Fruit fly (Drosophila melanogaster) ovary, adult (tissue): ENCODE measurements around the gene Inx5.

Experiments
- CG17801 ChIP-seq: fragments of 200-800 bp; optimal IDR thresholded peaks from 2 replicates; lab custom pipeline; 2019; ENCODE audit warnings: missing biosample characterization, mild to moderate bottlenecking, missing genetic modification characterization, moderate library complexity; ENCODE audit not compliant: partially characterized antibody

Inx5 gene

DNA sequence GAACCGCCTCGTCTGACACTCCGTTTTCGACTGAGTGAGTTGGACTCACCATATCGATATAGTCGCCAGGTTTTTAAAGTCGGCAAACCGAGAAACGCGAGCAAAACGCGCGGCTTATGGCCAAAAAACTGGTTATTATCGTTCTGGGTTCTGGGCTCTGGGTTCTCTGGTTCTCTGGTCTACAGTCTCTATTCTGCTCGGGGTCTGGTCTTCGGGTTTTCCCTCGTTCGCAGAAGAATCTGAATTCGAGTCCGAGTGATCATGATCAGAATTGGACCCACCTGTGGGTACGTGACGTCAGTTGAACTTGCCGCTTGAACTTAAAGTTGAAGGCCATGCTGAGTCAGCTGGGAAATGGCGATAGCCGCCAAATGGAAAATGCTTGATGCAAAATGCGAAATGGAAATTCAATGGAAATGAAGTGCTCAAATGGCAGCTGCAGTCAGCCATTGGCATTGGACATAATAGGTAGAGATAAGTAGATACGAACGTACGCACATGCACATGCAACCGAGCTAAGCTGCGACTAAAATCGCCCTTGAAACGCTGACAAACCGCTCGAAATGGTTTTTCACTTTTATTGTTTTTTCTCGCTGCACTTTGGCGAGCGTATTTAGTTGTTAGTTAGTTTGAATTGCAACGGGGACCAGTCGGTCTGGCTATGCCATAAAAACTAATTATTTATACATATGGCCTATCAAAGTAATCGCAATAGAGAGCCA, 4.3 kb upstream of the Inx5 start, which contains the start of gene CG33939:
CG33939 (minus strand) TSS at position 51 of the 722 bp plus-strand sequence.
- no peak for TF ChIP-seq CG17801 (GFP tag; lab: Kevin White, UChicago)

- no peak for TF ChIP-seq CG17801 (GFP tag; lab: Kevin White, UChicago)
Measured at dm6 chrX:19174092-19174491, 3.4 kb upstream of the Inx5 start.

- TF ChIP-seq CG17801 (GFP tag; lab: Kevin White, UChicago) = no peak
Measured at dm6 chrX:19172955-19173354, 2.3 kb upstream of the Inx5 start.

dm6 chrX:19171926-19172325, 1.2 kb upstream of the Inx5 start:
- no peak for TF ChIP-seq CG17801 (GFP tag; lab: Kevin White, UChicago)

DNA sequence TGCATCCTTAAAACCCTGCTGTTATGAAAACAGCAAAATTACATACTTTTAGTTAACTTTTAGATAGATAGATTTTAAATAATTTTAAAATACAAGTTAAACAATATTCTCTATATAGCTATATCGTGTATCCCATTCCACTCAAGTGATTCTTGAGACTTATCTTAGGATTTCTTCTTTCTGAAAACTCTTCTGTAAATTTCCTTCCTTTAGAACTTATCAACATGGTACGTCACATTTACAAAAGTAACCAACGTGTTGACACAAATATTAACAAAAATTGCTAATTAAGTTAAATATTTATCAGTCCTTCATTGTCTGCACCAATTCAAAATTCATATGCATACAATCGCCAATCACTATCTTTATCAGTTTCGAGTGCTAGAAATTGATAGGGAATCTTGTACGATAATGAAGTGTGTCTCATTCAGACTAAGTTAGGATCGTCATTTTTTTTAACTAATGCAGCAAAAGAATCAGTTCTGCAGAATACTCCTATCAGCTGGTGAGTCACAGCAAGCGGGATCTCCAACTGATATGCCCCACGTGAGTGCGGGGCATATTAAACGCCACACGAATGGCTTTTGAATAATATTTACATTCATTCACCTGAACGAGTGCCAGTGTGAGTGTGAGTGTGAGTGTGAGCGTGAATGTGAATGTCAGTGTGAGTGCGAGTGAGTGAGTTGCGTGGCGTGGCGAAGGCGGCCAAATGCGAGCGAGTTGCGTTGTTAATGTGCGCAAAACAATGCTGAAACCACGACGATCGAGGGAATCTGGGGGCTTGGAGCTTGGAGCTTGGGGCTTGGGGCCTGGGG, 2.9 kb downstream of the Inx5 start:
- TF ChIP-seq CG17801 (GFP tag; lab: Kevin White, UChicago) = no peak

DNA sequence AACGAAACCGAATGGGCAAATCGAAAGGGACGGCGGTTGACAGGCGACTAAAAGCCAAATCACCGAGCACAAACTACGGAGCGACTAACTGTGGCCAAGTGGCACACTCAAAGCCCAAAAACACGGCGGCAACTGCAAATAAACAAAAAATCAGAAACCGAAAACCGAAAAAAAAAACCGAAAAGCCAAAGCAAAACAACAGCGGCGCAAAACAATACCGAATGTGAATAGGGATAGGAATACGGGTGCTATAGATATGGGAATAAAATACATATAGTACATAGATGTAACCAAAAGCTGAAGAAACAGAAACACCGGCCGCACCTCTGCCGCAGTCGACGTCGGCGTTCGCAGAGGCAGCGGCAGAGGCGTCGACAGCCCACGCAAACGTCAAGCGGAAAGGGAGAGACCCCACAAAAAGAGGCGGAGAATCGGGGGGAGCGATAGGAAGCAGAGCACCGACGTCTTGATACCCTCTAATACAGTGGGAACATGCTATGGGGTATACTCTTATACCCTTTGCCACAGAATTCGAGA, 3.6 kb downstream of the Inx5 start, which contains the start of gene RhoGAP18B:
RhoGAP18B (minus strand) TSS at position 51 of the 537 bp plus-strand sequence.
- TF ChIP-seq CG17801 (GFP tag; lab: Kevin White, UChicago) = no peak

- TF ChIP-seq CG17801 (GFP tag; lab: Kevin White, UChicago) = peak; percentile 16
Measured at dm6 chrX:19166152-19166935, 4.3 kb downstream of the Inx5 start.

dm6 chrX:19165144-19166011, 5.3 kb downstream of the Inx5 start:
- peak; percentile 98 for TF ChIP-seq CG17801 (GFP tag; lab: Kevin White, UChicago)

DNA sequence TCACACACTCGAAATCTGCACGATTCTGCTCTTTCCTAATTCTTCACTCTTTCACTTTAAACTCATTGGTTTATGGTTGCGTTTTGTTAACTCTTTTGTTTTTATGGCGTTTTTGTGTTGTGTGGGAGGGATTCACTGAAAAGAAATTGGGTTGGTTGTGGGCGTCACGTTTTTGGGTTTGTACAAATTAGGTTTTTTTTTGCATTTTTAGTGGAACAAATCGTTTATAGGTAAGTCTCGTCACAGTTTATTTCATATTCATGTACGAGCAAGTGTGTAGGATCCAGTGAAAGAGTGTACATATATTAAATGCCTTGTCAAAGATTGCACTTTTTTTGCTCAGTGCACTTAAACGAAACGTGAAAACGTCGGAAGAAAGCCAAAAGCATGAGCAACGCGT, 6.0 kb downstream of the Inx5 start:
- no peak for TF ChIP-seq CG17801 (GFP tag; lab: Kevin White, UChicago)

DNA sequence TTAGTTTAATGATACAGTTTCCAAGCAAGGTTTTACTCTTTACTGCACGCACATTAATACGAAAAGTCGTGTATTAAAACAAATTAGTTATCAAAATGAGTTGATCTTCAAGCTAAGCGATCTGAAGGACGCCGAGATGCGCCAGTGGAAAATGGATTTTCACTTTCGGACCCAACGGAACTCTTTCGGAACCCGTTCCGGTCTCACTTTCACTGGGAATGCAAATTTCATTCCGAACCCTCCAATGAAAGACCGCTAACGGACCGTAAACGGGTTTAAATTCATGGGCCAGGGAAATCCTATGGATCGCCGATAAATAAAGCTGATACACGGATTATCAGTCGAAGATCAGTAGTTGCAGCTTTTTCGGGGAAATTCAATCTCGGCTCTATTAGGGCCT, 7.2 kb downstream of the Inx5 start:
- TF ChIP-seq CG17801 (GFP tag; lab: Kevin White, UChicago) = no peak

DNA sequence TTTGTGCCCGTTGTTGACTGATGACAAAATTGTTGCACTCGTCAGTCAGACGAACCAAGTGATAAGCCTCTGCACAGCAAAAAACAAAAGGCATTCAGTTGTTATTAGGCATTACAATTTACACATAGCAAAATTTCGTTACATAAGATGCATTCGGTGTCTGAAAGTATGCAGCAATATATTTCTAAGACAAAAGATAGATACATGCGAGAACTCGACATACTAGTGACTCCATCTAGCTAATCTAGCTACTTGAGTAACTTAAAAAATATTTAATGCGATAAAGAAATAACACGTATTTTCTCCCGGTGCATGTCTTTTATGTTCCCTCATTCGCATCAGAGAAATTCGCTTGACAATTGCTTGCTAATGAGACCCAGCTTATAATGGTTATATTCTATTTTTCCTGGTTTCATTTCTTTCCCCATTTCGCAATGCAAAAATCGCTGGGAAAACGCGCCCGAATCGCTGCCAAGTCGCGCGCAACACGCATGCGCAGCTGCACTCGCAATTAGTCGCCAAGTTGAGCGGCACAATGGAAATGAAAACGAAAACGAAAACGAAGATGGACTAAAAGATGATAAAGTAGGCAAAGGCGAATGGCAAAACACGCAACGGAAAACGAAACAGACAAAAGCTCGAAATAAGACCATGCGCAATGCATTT, 8.3 kb downstream of the Inx5 start:
- TF ChIP-seq CG17801 (GFP tag; lab: Kevin White, UChicago) = no peak

- no peak for TF ChIP-seq CG17801 (GFP tag; lab: Kevin White, UChicago)
Measured at dm6 chrX:19160635-19161407, 9.9 kb downstream of the Inx5 start.

dm6 chrX:19159942-19160341, 10.7 kb downstream of the Inx5 start:
- TF ChIP-seq CG17801 (GFP tag; lab: Kevin White, UChicago) = no peak
